Worm (Caenorhabditis elegans) whole organism, L3 larva: ENCODE results near the gene Y52E8A.6.

Experiments
- ZK546.5 ChIP-seq: sonication (generic microtip); optimal IDR thresholded peaks from 2 replicates; lab custom pipeline; 2017; ENCODE audit warnings: missing biosample characterization, missing genetic modification characterization
- aly-2 ChIP-seq: fragments of 150-350 bp; optimal IDR thresholded peaks from 2 replicates; lab custom pipeline; 2014; ENCODE audit warnings: missing biosample characterization, missing genetic modification characterization
- ceh-9 ChIP-seq: sonication (generic microtip); optimal IDR thresholded peaks from 2 replicates; lab custom pipeline; 2018; ENCODE audit warnings: missing biosample characterization, missing genetic modification characterization
- daf-12 ChIP-seq: fragments of 150-350 bp; optimal IDR thresholded peaks from 2 replicates; lab custom pipeline; 2014; ENCODE audit warnings: missing biosample characterization, missing genetic modification reagents, missing genetic modification characterization
- egl-27 ChIP-seq: sonication (generic microtip); optimal IDR thresholded peaks from 4 replicates; lab custom pipeline; 2017; ENCODE audit warnings: missing biosample characterization, missing genetic modification reagents, missing genetic modification characterization
- egl-5 ChIP-seq: fragments of 150-350 bp; optimal IDR thresholded peaks from 2 replicates; lab custom pipeline; 2017; ENCODE audit warnings: missing biosample characterization, missing genetic modification reagents, missing genetic modification characterization, inconsistent platforms
- elt-1 ChIP-seq: fragments of 150-350 bp; optimal IDR thresholded peaks from 2 replicates; lab custom pipeline; 2014; ENCODE audit warnings: missing biosample characterization, missing genetic modification characterization
- elt-3 ChIP-seq, 3 experiments: fragments of 150-350 bp in 1 of 3; sonication (generic microtip) in 2 of 3; optimal IDR thresholded peaks; 2 replicates in 2 of 3; 4 replicates in 1 of 3; lab custom pipeline; 2014 to 2017; ENCODE audit warnings: missing biosample characterization in 3 of 3, missing genetic modification characterization in 3 of 3
- fkh-10 ChIP-seq: sonication (generic microtip); optimal IDR thresholded peaks from 2 replicates; lab custom pipeline; 2017; ENCODE audit warnings: missing biosample characterization, missing genetic modification reagents, missing genetic modification characterization
- hmg-11 ChIP-seq: sonication (generic microtip); optimal IDR thresholded peaks from 2 replicates; lab custom pipeline; 2016; ENCODE audit warnings: missing genetic modification characterization, missing compliant biosample characterization
- jun-1 ChIP-seq: fragments of 150-350 bp; optimal IDR thresholded peaks from 2 replicates; lab custom pipeline; 2014; ENCODE audit warnings: missing biosample characterization, missing genetic modification reagents, missing genetic modification characterization
- lin-15B ChIP-seq: fragments of 150-350 bp; optimal IDR thresholded peaks from 2 replicates; lab custom pipeline; 2014; ENCODE audit warnings: missing biosample characterization, missing genetic modification characterization
- mdl-1 ChIP-seq: fragments of 150-350 bp; optimal IDR thresholded peaks from 2 replicates; lab custom pipeline; 2014; ENCODE audit warnings: missing biosample characterization, missing genetic modification characterization
- nfya-1 ChIP-seq: sonication (generic microtip); optimal IDR thresholded peaks from 2 replicates; lab custom pipeline; 2017; ENCODE audit warnings: missing genetic modification characterization, mild to moderate bottlenecking, missing compliant biosample characterization, antibody characterized with exemption, moderate library complexity; ENCODE audit not compliant: insufficient read depth
- nhr-12 ChIP-seq: fragments of 150-350 bp; optimal IDR thresholded peaks from 2 replicates; lab custom pipeline; 2014; ENCODE audit warnings: missing biosample characterization, missing genetic modification characterization
- nhr-23 ChIP-seq: fragments of 150-350 bp; optimal IDR thresholded peaks from 2 replicates; lab custom pipeline; 2014; ENCODE audit warnings: missing biosample characterization, missing genetic modification reagents, missing genetic modification characterization
- nhr-237 ChIP-seq: fragments of 150-350 bp; optimal IDR thresholded peaks from 2 replicates; lab custom pipeline; 2014; ENCODE audit warnings: missing biosample characterization, missing genetic modification characterization
- nhr-25 ChIP-seq: sonication (generic microtip); optimal IDR thresholded peaks from 2 replicates; lab custom pipeline; 2017; ENCODE audit warnings: missing biosample characterization, missing genetic modification characterization
- nhr-28 ChIP-seq: fragments of 150-350 bp; optimal IDR thresholded peaks from 2 replicates; lab custom pipeline; 2014; ENCODE audit warnings: missing biosample characterization, missing genetic modification characterization
- nhr-43 ChIP-seq: sonication (generic microtip); optimal IDR thresholded peaks from 2 replicates; lab custom pipeline; 2016; ENCODE audit warnings: mild to moderate bottlenecking, missing genetic modification characterization, missing compliant biosample characterization; ENCODE audit not compliant: poor library complexity, severe bottlenecking
- nhr-67 ChIP-seq: fragments of 150-350 bp; optimal IDR thresholded peaks from 2 replicates; lab custom pipeline; 2014; ENCODE audit warnings: missing biosample characterization, missing genetic modification characterization
- nhr-76 ChIP-seq: fragments of 150-350 bp; sonication (generic microtip); optimal IDR thresholded peaks from 5 replicates; lab custom pipeline; 2014; ENCODE audit warnings: missing biosample characterization, missing genetic modification characterization
- nhr-77 ChIP-seq: fragments of 150-350 bp; optimal IDR thresholded peaks from 2 replicates; lab custom pipeline; 2014; ENCODE audit warnings: missing biosample characterization, missing genetic modification characterization
- pha-4 ChIP-seq: fragments of 150-350 bp; optimal IDR thresholded peaks from 2 replicates; lab custom pipeline; 2014; ENCODE audit warnings: missing biosample characterization, missing genetic modification reagents, missing genetic modification characterization
- pqm-1 ChIP-seq: fragments of 150-350 bp; optimal IDR thresholded peaks from 2 replicates; lab custom pipeline; 2017; ENCODE audit warnings: missing biosample characterization, missing genetic modification characterization, inconsistent platforms
- snpc-4 ChIP-seq: fragments of 150-350 bp; optimal IDR thresholded peaks from 2 replicates; lab custom pipeline; 2014; ENCODE audit warnings: missing biosample characterization, missing genetic modification characterization
- tbx-2 ChIP-seq: sonication (generic microtip); optimal IDR thresholded peaks from 2 replicates; lab custom pipeline; 2016; ENCODE audit warnings: mild to moderate bottlenecking, missing genetic modification characterization, missing compliant biosample characterization
- unc-39 ChIP-seq: sonication (generic microtip); optimal IDR thresholded peaks from 4 replicates; lab custom pipeline; 2017; ENCODE audit warnings: missing biosample characterization, missing genetic modification characterization
- unc-62 ChIP-seq: fragments of 150-350 bp; sonication (generic microtip); optimal IDR thresholded peaks from 4 replicates; lab custom pipeline; 2014; ENCODE audit warnings: missing biosample characterization, missing genetic modification reagents, missing genetic modification characterization
- zag-1 ChIP-seq: fragments of 150-350 bp; optimal IDR thresholded peaks from 2 replicates; lab custom pipeline; 2014; ENCODE audit warnings: missing biosample characterization, missing genetic modification characterization

The Y52E8A.6 gene

ce11 chrII:4288111-4288510 lies 31.7 kb downstream of the Y52E8A.6 start, which contains the start of gene C01F1.6:
Gene C01F1.6 (minus strand): TSS chrII:4288211.
- TF ChIP-seq nhr-237 (tag; lab: Kevin White, UChicago) (no peak), mdl-1 (tag; lab: Kevin White, UChicago) (no peak), nhr-43 (no peak), aly-2 (tag; lab: Kevin White, UChicago) (no peak), ZK546.5 (tag; lab: Kevin White, UChicago) (no peak), zag-1 (no peak), unc-39 (no peak), fkh-10 (GFP tag; lab: Kevin White, UChicago) (no peak), hmg-11 (no peak), unc-62 (GFP tag; lab: Kevin White, UChicago) (no peak)

ce11 chrII:4286921-4287320 lies 32.8 kb downstream of the Y52E8A.6 start:
- no peak for TF ChIP-seq tbx-2 (tag; lab: Kevin White, UChicago)
- TF ChIP-seq nfya-1 (tag; lab: Kevin White, UChicago) = peak; percentile 89

ce11 chrII:4284305-4285193 lies 35.2 kb downstream of the Y52E8A.6 start:
- TF ChIP-seq hmg-11 (no peak), nfya-1 (tag; lab: Kevin White, UChicago) (peak; percentile 88)

ce11 chrII:4281743-4282142 lies 38.0 kb downstream of the Y52E8A.6 start, which contains the start of gene C01F1.5:
Gene C01F1.5 (minus strand): TSS chrII:4281845.
- TF ChIP-seq pha-4 (tag; lab: Kevin White, UChicago) = no peak
- TF ChIP-seq jun-1 (tag; lab: Kevin White, UChicago) = no peak
- TF ChIP-seq nhr-12 (tag; lab: Kevin White, UChicago) = no peak
- no peak for TF ChIP-seq nhr-25 (tag; lab: Kevin White, UChicago)
- TF ChIP-seq egl-5 (tag; lab: Kevin White, UChicago) = no peak
- no peak for TF ChIP-seq daf-12 (tag; lab: Kevin White, UChicago)
- TF ChIP-seq nhr-77 (tag; lab: Kevin White, UChicago) = no peak
- no peak for TF ChIP-seq egl-27 (tag; lab: Kevin White, UChicago)
- no peak for TF ChIP-seq pqm-1
- TF ChIP-seq nhr-67 (tag; lab: Kevin White, UChicago) = no peak
- no peak for TF ChIP-seq snpc-4 (tag; lab: Kevin White, UChicago)

ce11 chrII:4277639-4278038 lies 42.1 kb downstream of the Y52E8A.6 start:
- no peak for TF ChIP-seq nhr-12 (tag; lab: Kevin White, UChicago)
- no peak for TF ChIP-seq daf-12 (tag; lab: Kevin White, UChicago)
- TF ChIP-seq nhr-28 (tag; lab: Kevin White, UChicago) = no peak
- TF ChIP-seq nhr-76 (tag; lab: Kevin White, UChicago) = no peak
- no peak for TF ChIP-seq nhr-23 (tag; lab: Kevin White, UChicago)
- TF ChIP-seq elt-1 (tag; lab: Kevin White, UChicago) = no peak
- no peak for TF ChIP-seq elt-3 (tag; optimal IDR thresholded peaks at IDR 0.05; lab: Kevin White, UChicago)
- TF ChIP-seq lin-15B (tag; lab: Kevin White, UChicago) = no peak
- no peak for TF ChIP-seq ceh-9 (tag; lab: Kevin White, UChicago)

- TF ChIP-seq fkh-10 (GFP tag; lab: Kevin White, UChicago) (peak; percentile 9), hmg-11 (no peak)
These were observed 42.8 kb downstream of the Y52E8A.6 start for ce11 chrII:4276924-4277323.
